Fruit fly (Drosophila melanogaster) whole organism, wandering third instar larva: ENCODE results near the gene AsnS.

Experiments
- Abd-B ChIP-seq: fragments of >200 bp; optimal IDR thresholded peaks from 2 replicates; lab custom pipeline; 2017; ENCODE audit warnings: missing biosample characterization, missing genetic modification characterization
- CG9705 ChIP-seq: fragments of 200-800 bp; sonication (Bioruptor generic); optimal IDR thresholded peaks from 2 replicates; lab custom pipeline; 2018; ENCODE audit warnings: missing biosample characterization, mild to moderate bottlenecking, missing genetic modification characterization
- Dif ChIP-seq: fragments of 200-275, 200-300 bp; sonication (Bioruptor generic); optimal IDR thresholded peaks from 2 replicates; lab custom pipeline; 2018; ENCODE audit warnings: missing biosample characterization, missing genetic modification characterization; ENCODE audit not compliant: partially characterized antibody
- Myc ChIP-seq: fragments of >200 bp; optimal IDR thresholded peaks from 2 replicates; lab custom pipeline; 2017
- N ChIP-seq: fragments of >200 bp; optimal IDR thresholded peaks from 2 replicates; lab custom pipeline; 2018; ENCODE audit warnings: missing biosample characterization, missing external identifiers, missing genetic modification characterization
- Rel ChIP-seq, 2 experiments: fragments of 200-800 bp; sonication (Bioruptor generic) in 1 of 2; optimal IDR thresholded peaks; 2 replicates in 1 of 2; 3 replicates in 1 of 2; lab custom pipeline; 2016 to 2019; ENCODE audit warnings: mild to moderate bottlenecking in 2 of 2, missing biosample characterization in 2 of 2, missing genetic modification characterization in 2 of 2, moderate library complexity in 1 of 2
- br ChIP-seq: fragments of 200-800 bp; sonication (Bioruptor generic); optimal IDR thresholded peaks from 2 replicates; lab custom pipeline; 2016; ENCODE audit warnings: missing biosample characterization, missing genetic modification characterization
- fru ChIP-seq: fragments of 200-800 bp; sonication (Bioruptor generic); optimal IDR thresholded peaks from 3 replicates; lab custom pipeline; 2016; ENCODE audit warnings: missing biosample characterization, mild to moderate bottlenecking, missing genetic modification characterization
- h ChIP-seq: fragments of 200-800 bp; sonication (Bioruptor generic); optimal IDR thresholded peaks from 3 replicates; lab custom pipeline; 2016; ENCODE audit warnings: missing biosample characterization, mild to moderate bottlenecking, missing genetic modification characterization
- lola ChIP-seq: fragments of >200 bp; optimal IDR thresholded peaks from 2 replicates; lab custom pipeline; 2017; ENCODE audit warnings: missing biosample characterization, missing genetic modification characterization
- pan ChIP-seq: fragments of >200 bp; optimal IDR thresholded peaks from 2 replicates; lab custom pipeline; 2017

dm6 chr3L:21186487-21186886 lies 13.6 kb downstream of the AsnS start:
- TF ChIP-seq Rel (GFP tag; optimal IDR thresholded peaks at IDR 0.05; lab: Kevin White, UChicago): no peak
- no peak for TF ChIP-seq Rel (tag; optimal IDR thresholded peaks at IDR 0.05; lab: Kevin White, UChicago)
- TF ChIP-seq CG9705 (GFP tag; lab: Kevin White, UChicago): no peak
- no peak for TF ChIP-seq pan (lab: Kevin White, UChicago)
- no peak for TF ChIP-seq Dif (GFP tag; lab: Kevin White, UChicago)
- no peak for TF ChIP-seq fru
- TF ChIP-seq Myc: no peak
- no peak for TF ChIP-seq N (GFP tag; lab: Kevin White, UChicago)
- no peak for TF ChIP-seq h (GFP tag; lab: Kevin White, UChicago)
- no peak for TF ChIP-seq lola (GFP tag; lab: Kevin White, UChicago)
- no peak for TF ChIP-seq Abd-B (GFP tag; lab: Kevin White, UChicago)
- TF ChIP-seq br (GFP tag; lab: Kevin White, UChicago): no peak
